Fruit fly (Drosophila melanogaster) whole organism, pupa: Measurements from ENCODE around the gene Klp67A.

Experiments
- CG10348 ChIP-seq: fragments of 200-800 bp; sonication (Bioruptor generic); IDR thresholded peaks from 2 replicates; pipeline ENCODE4 v1.3.6; 2022; ENCODE audit warnings: missing biosample characterization, missing genetic modification characterization
- CG12605 ChIP-seq: fragments of 200-800 bp; sonication (Bioruptor generic); IDR thresholded peaks from 2 replicates; pipeline ENCODE4 v1.3.6; 2022; ENCODE audit warnings: missing biosample characterization, missing genetic modification characterization
- CG13204 ChIP-seq: fragments of 200-800 bp; sonication (Bioruptor generic); optimal IDR thresholded peaks from 2 replicates; lab custom pipeline; 2018; ENCODE audit warnings: missing biosample characterization, mild to moderate bottlenecking, missing genetic modification characterization, moderate library complexity
- CG14655 ChIP-seq: fragments of 200-800 bp; sonication (Bioruptor generic); optimal IDR thresholded peaks from 3 replicates; lab custom pipeline; 2017; ENCODE audit warnings: mild to moderate bottlenecking, missing biosample characterization, missing genetic modification reagents, missing genetic modification characterization
- CG15710 ChIP-seq: fragments of 200-800 bp; sonication (Bioruptor generic); optimal IDR thresholded peaks from 2 replicates; lab custom pipeline; 2018; ENCODE audit warnings: missing biosample characterization, mild to moderate bottlenecking, missing genetic modification characterization, moderate library complexity
- CG17806 ChIP-seq: fragments of 200-800 bp; sonication (Bioruptor generic); optimal IDR thresholded peaks from 2 replicates; lab custom pipeline; 2018; ENCODE audit warnings: missing biosample characterization, mild to moderate bottlenecking, missing genetic modification characterization, moderate library complexity
- CG32121 ChIP-seq: fragments of 200-800 bp; sonication (Bioruptor generic); IDR thresholded peaks from 2 replicates; pipeline ENCODE4 v1.3.6; 2022; ENCODE audit warnings: missing biosample characterization, missing genetic modification characterization
- CG34367 ChIP-seq: fragments of 200-800 bp; sonication (Bioruptor generic); optimal IDR thresholded peaks from 2 replicates; lab custom pipeline; 2018; ENCODE audit warnings: missing biosample characterization, mild to moderate bottlenecking, missing genetic modification characterization
- CG4496 ChIP-seq: fragments of 200-800 bp; sonication (Bioruptor generic); IDR thresholded peaks from 3 replicates; pipeline ENCODE4 v1.3.6; 2022; ENCODE audit warnings: missing biosample characterization, missing genetic modification characterization
- CG8159 ChIP-seq: fragments of 200-800 bp; sonication (Bioruptor generic); optimal IDR thresholded peaks from 3 replicates; lab custom pipeline; 2018; ENCODE audit warnings: missing biosample characterization, mild to moderate bottlenecking, missing genetic modification characterization, moderate library complexity
- CG8301 ChIP-seq: fragments of 200-800 bp; sonication (Bioruptor generic); optimal IDR thresholded peaks from 2 replicates; lab custom pipeline; 2018; ENCODE audit warnings: missing biosample characterization, mild to moderate bottlenecking, missing genetic modification characterization
- CG9948 ChIP-seq: fragments of 200-800 bp; sonication (Bioruptor generic); optimal IDR thresholded peaks from 2 replicates; lab custom pipeline; 2018; ENCODE audit warnings: missing biosample characterization, mild to moderate bottlenecking, missing genetic modification characterization, moderate library complexity
- D1 ChIP-seq: fragments of 200-800 bp; sonication (Bioruptor generic); optimal IDR thresholded peaks from 2 replicates; lab custom pipeline; 2018; ENCODE audit warnings: missing biosample characterization, mild to moderate bottlenecking, missing genetic modification characterization, moderate library complexity
- EcR ChIP-seq: fragments of 200-800 bp; sonication (Bioruptor generic); optimal IDR thresholded peaks from 3 replicates; lab custom pipeline; 2019; ENCODE audit warnings: missing biosample characterization, missing genetic modification characterization, mild to moderate bottlenecking, moderate library complexity, missing genetic modification reagents
- Ets98B ChIP-seq: fragments of 200-800 bp; sonication (Bioruptor generic); IDR thresholded peaks from 2 replicates; pipeline ENCODE4 v1.3.6; 2022; ENCODE audit warnings: missing biosample characterization, missing genetic modification characterization
- Pif1A ChIP-seq: fragments of 200-800 bp; sonication (Bioruptor generic); optimal IDR thresholded peaks from 3 replicates; lab custom pipeline; 2016; ENCODE audit warnings: missing biosample characterization, missing genetic modification characterization
- Pif1B ChIP-seq: fragments of 200-800 bp; sonication (Bioruptor generic); optimal IDR thresholded peaks from 3 replicates; lab custom pipeline; 2016; ENCODE audit warnings: missing biosample characterization, missing genetic modification characterization
- Snoo ChIP-seq: fragments of 200-800 bp; sonication (Bioruptor generic); optimal IDR thresholded peaks from 3 replicates; lab custom pipeline; 2017; ENCODE audit warnings: missing biosample characterization, mild to moderate bottlenecking, missing genetic modification characterization, inconsistent platforms
- fd96Ca ChIP-seq: fragments of 200-800 bp; sonication (Bioruptor generic); IDR thresholded peaks from 3 replicates; pipeline ENCODE4 v1.3.6; 2022; ENCODE audit warnings: missing biosample characterization, missing genetic modification characterization
- gl ChIP-seq: fragments of 200-800 bp; sonication (Bioruptor generic); optimal IDR thresholded peaks from 2 replicates; lab custom pipeline; 2018; ENCODE audit warnings: missing biosample characterization, mild to moderate bottlenecking, missing genetic modification characterization
- rn ChIP-seq: fragments of 200-800 bp; sonication (Bioruptor generic); IDR thresholded peaks from 2 replicates; pipeline ENCODE4 v1.3.6; 2022; ENCODE audit warnings: missing biosample characterization, missing genetic modification characterization

The Klp67A gene

DNA sequence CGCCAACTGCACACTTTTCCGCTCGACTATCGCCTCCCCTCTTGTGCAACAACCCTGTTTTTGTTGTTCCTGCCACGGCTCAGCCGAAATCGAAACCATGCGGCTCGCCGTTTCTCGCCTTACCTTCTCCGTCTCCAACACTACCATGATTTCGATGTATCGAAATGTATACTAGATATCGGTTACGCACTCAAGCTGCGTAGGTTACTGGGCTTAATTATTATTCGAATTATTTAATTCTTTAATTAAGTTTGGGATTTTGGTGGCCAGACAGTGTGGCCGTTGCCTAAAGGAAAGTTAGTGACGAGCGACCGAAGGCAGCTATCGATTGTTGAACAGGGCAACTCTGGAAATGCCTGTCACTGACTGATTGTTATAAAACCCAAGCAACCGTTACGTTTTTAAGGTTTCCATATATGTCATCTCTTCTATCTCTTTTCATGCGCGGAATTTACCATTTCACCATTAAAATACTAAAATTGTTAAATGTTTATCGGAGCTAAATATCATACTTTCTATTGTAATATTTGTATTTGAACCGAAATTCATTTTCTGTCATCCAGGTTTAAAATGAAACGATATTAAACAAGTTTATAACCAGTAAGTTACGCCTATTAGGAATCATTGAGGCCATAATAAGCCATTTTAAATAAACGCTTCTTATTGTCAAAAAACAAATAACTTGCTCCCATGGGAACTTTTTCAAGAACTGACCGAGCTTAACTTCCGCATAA, 35.5 kb upstream of the Klp67A start, which contains the start of gene eIF4E1:
eIF4E1 (minus strand) TSS at position 304 of the 734 bp plus-strand sequence.
- no peak for TF ChIP-seq Pif1A

DNA sequence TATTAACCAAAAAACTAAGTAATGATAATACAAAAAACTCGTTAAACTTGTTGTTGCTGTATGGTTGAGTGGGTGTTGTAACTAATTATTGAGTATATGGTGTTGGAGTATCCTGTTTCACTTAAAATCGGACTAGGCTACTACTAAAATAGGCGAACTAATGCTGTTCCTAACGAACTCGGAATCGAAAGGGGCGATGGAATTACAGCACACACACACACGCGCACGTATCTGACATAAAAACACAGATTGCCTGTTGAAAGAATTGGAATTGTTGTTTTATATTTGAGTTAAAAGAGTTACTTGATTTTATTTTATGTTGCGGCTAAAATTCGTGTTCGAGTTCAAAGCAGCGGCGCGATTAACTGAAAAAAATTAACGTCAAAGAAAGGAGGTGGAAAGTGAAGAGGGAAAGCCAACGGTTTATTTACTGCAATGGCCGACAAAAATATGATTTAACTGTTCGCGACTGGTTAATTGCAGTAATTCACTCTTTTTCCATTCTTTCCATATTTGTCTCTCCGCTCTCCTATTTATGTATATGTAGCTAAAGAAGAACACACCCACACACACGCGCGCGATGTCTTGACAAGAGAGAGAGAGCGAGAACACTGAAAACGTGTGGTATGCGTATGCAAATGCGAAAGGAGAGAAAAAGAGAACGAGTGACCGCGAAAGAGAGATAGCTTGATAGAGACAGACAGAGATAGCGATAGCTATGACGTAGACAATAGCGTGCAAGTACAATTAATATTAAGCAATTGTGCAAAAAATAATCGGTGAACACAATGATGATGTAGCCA, 34.7 kb upstream of the Klp67A start:
- TF ChIP-seq Ets98B (GFP tag; lab: Robert Waterston, UW) (peak; percentile 22; the same call in 1 of the 2 replicates), CG4496 (GFP tag; lab: Robert Waterston, UW) (no peak), EcR (GFP tag; lab: Kevin White, UChicago) (peak; percentile 23), Pif1B (GFP tag; lab: Kevin White, UChicago) (peak; percentile 21)

DNA sequence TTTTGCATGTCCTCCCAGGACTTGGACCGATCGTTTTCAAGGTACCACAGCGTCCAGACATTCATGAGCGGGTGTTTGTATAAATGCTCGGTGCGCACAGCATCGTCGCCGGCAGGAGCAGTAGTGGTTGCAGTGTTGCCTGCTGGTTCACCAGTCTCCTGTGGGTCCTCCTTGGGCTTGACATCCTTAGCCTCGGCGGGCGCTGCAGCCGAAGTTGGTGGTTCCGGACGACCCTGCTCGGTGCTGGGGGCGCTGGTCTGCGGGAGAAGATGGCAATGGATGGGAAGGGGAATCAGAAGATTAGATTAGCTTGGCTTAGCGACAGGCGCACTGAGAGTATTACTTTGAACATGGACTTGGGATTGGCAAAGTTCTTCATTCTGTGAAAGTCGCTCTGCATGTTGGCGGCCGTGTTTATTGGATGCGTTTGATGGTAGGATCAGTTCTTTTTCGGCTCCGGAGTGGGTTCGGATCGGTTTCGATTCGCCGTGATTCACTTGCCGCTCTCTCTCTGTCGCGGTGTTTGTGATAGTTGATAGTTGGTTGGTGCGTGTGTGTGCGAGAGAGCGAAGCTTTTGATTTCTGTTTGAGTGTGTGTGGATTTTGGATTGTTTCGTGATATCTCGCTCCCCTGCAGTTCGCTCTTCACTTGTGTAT, 34.0 kb upstream of the Klp67A start:
- peak; percentile 8; the same call in 1 of the 3 replicates for TF ChIP-seq CG4496 (GFP tag; lab: Robert Waterston, UW)
- TF ChIP-seq CG8301, result no peak
- no peak for TF ChIP-seq fd96Ca (GFP tag; lab: Robert Waterston, UW)

DNA sequence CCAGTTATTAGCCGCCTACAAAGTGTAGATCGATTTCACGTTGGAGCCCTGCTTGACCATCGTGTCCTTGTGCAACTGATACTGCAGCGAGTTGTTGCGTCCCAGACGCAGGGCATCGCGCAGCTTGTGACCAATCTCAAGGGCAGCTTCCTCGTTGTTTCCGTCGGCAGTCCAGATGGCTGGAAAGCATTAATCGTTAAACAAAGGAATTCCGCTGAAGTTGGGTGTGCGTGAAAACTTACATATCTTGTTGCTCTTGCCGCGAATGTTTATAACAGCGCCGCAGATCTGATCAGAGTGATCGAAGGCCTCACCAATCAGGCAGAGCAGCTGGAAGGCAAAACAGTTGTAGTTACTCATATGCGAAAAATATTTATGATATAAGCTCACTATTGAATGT, 33.0 kb upstream of the Klp67A start:
- TF ChIP-seq Ets98B (GFP tag; lab: Robert Waterston, UW) (no peak), rn (GFP tag; lab: Robert Waterston, UW) (no peak), CG14655 (GFP tag; lab: Kevin White, UChicago) (no peak), Snoo (tag; lab: Kevin White, UChicago) (no peak), Pif1A (no peak), EcR (GFP tag; lab: Kevin White, UChicago) (peak; percentile 63), CG32121 (GFP tag; lab: Robert Waterston, UW) (no peak)
- TF ChIP-seq, all 21 proteins: peak for 1

DNA sequence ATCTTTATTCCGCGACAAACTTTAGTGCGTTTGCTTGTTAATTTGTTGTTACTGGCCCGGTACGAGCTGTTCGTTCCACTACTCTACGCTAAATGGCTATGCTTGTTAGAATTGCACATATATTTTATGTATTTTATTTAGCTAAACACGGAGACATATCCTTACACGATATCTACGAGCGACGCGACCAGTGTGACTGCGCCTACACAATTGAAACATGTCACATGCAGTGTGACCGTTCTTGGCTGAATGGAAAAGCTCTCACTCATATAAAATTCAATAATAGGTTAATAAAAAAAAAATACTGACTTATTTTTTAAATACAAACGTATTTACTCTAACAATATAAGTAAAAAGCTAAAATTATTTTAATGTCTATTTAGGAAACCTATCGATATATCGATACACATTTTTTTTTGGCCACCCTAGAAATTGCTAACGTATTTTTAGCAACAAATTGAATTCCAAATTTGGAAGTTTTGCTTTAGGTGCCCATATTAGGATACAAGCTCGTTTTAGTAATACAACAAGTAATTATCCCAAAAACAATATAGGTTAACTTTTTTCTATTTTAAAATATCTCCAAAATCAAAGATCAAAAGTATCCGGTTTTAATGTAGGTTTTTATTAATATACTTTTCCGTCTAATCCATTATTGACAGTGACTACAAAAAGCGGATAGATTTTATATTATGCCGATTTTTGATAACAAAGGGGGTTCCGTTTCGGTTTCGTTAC, 32.3 kb upstream of the Klp67A start, which contains the start of gene CG4080:
CG4080 (minus strand) TSS at position 215 of the 738 bp plus-strand sequence.
- TF ChIP-seq CG13204 (GFP tag; lab: Kevin White, UChicago), result no peak
- no peak for TF ChIP-seq CG10348 (GFP tag; lab: Robert Waterston, UW)
- TF ChIP-seq Ets98B (GFP tag; lab: Robert Waterston, UW), result no peak
- TF ChIP-seq Snoo (tag; lab: Kevin White, UChicago), result no peak
- TF ChIP-seq CG14655 (GFP tag; lab: Kevin White, UChicago), result no peak
- TF ChIP-seq EcR (GFP tag; lab: Kevin White, UChicago), result peak; percentile 48
- TF ChIP-seq CG34367 (tag; lab: Kevin White, UChicago), result peak; percentile 13
- TF ChIP-seq fd96Ca (GFP tag; lab: Robert Waterston, UW), result no peak
- no peak for TF ChIP-seq CG9948 (tag; lab: Kevin White, UChicago)
- TF ChIP-seq CG8301, result no peak
- TF ChIP-seq D1 (tag; lab: Kevin White, UChicago), result no peak
- TF ChIP-seq Pif1A, result peak; percentile 28
- no peak for TF ChIP-seq CG17806
- TF ChIP-seq Pif1B (GFP tag; lab: Kevin White, UChicago), result no peak
- TF ChIP-seq CG8159 (tag; lab: Kevin White, UChicago), result peak; percentile 68
- no peak for TF ChIP-seq CG12605 (GFP tag; lab: Robert Waterston, UW)

DNA sequence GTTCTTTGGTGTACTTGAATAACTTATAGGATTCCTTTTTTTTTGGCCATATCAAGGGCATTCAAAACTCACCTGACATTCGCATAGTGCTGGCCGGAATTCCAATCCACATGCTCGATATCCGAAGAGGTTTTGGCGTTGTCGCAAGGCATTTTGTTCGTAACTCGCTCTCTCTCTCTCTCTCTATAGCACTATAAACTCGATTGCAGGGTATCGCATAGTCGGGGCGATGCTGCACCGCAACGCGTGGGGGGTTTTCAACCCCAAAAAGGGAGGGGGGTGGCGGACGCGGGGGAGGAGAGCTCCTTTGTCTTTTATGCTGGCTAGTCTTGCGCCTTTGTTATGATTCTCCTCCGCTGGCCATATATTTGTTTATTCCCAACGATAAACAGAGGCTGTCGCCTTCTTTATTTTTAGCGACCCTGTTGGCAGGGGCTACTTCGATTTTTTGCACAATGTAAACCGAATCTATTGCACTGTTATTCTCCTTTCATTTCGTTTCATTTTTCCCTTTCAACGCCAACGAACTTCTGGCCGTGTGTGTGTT, 31.7 kb upstream of the Klp67A start:
- TF ChIP-seq Snoo (tag; lab: Kevin White, UChicago) (peak; percentile 29), CG15710 (tag; lab: Kevin White, UChicago) (peak; percentile 9), Pif1A (no peak), Ets98B (GFP tag; lab: Robert Waterston, UW) (0 out of 2 replicates have a peak, but pooled peaks have one; percentile 46), CG10348 (GFP tag; lab: Robert Waterston, UW) (no peak), EcR (GFP tag; lab: Kevin White, UChicago) (peak; percentile 86), rn (GFP tag; lab: Robert Waterston, UW) (no peak), CG8159 (tag; lab: Kevin White, UChicago) (peak; percentile 20), gl (tag; lab: Kevin White, UChicago) (no peak), CG32121 (GFP tag; lab: Robert Waterston, UW) (peak; percentile 35; the same call in 1 of the 2 replicates), CG9948 (tag; lab: Kevin White, UChicago) (peak; percentile 17), fd96Ca (GFP tag; lab: Robert Waterston, UW) (no peak; the same call in 2 of the 3 replicates), CG12605 (GFP tag; lab: Robert Waterston, UW) (0 out of 2 replicates have a peak, but pooled peaks have one; percentile 46), CG14655 (GFP tag; lab: Kevin White, UChicago) (no peak), CG4496 (GFP tag; lab: Robert Waterston, UW) (peak; percentile 50; the same call in 1 of the 3 replicates), CG34367 (tag; lab: Kevin White, UChicago) (no peak), CG8301 (no peak), CG13204 (GFP tag; lab: Kevin White, UChicago) (no peak), D1 (tag; lab: Kevin White, UChicago) (peak; percentile 3), Pif1B (GFP tag; lab: Kevin White, UChicago) (no peak), CG17806 (peak; percentile 1)
